Fruit fly (Drosophila melanogaster) whole organism, wandering third instar larva: ENCODE measurements around the gene CG12096.

Source experiments
- Dfd ChIP-seq: fragments of >200 bp; optimal IDR thresholded peaks from 2 replicates; lab custom pipeline; 2017; ENCODE audit warnings: missing biosample characterization, missing genetic modification characterization
- GATAd ChIP-seq: sonication (Bioruptor generic); optimal IDR thresholded peaks from 2 replicates; lab custom pipeline; 2016; ENCODE audit warnings: missing biosample characterization, missing genetic modification characterization
- OdsH ChIP-seq: fragments of 200-800 bp; sonication (Bioruptor generic); optimal IDR thresholded peaks from 2 replicates; lab custom pipeline; 2016; ENCODE audit warnings: missing biosample characterization, mild to moderate bottlenecking, missing genetic modification characterization
- brk ChIP-seq: fragments of 200-800 bp; sonication (Bioruptor generic); optimal IDR thresholded peaks from 2 replicates; lab custom pipeline; 2016; ENCODE audit warnings: missing biosample characterization, mild to moderate bottlenecking, missing genetic modification characterization
- dmrt93B ChIP-seq: fragments of 200-800 bp; sonication (Bioruptor generic); optimal IDR thresholded peaks from 2 replicates; lab custom pipeline; 2018; ENCODE audit warnings: missing biosample characterization, mild to moderate bottlenecking, missing genetic modification characterization
- h ChIP-seq: fragments of 200-800 bp; sonication (Bioruptor generic); optimal IDR thresholded peaks from 3 replicates; lab custom pipeline; 2016; ENCODE audit warnings: missing biosample characterization, mild to moderate bottlenecking, missing genetic modification characterization
- pan ChIP-seq: fragments of >200 bp; optimal IDR thresholded peaks from 2 replicates; lab custom pipeline; 2017
- psq ChIP-seq: fragments of 200-800 bp; sonication (Bioruptor generic); optimal IDR thresholded peaks from 3 replicates; lab custom pipeline; 2017; ENCODE audit warnings: missing biosample characterization, mild to moderate bottlenecking, missing genetic modification characterization, moderate library complexity

dm6 chrX:13192239-13192638 is 32.8 kb downstream of the CG12096 start:
- TF ChIP-seq OdsH (GFP tag; lab: Kevin White, UChicago) (no peak), pan (lab: Kevin White, UChicago) (no peak), Dfd (no peak), psq (no peak), dmrt93B (GFP tag; lab: Kevin White, UChicago) (no peak), brk (GFP tag; lab: Kevin White, UChicago) (no peak), h (GFP tag; lab: Kevin White, UChicago) (no peak), GATAd (no peak)
